Fruit fly (Drosophila melanogaster) Kc167 (cell line): ENCODE measurements around the gene CG9393.

ENCODE experiments used
- Myc ChIP-seq: fragments of >200 bp; optimal IDR thresholded peaks from 2 replicates; lab custom pipeline; 2017; ENCODE audit warnings: missing external identifiers
- Sin3A ChIP-seq: fragments of >200 bp; optimal IDR thresholded peaks from 2 replicates; lab custom pipeline; 2018; ENCODE audit warnings: missing external identifiers
- h ChIP-seq: fragments of >200 bp; optimal IDR thresholded peaks from 3 replicates; lab custom pipeline; 2018; ENCODE audit warnings: missing external identifiers
- insv ChIP-seq: fragments of >200 bp; optimal IDR thresholded peaks from 3 replicates; lab custom pipeline; 2018; ENCODE audit warnings: missing external identifiers
- psq ChIP-seq: fragments of >200 bp; optimal IDR thresholded peaks from 2 replicates; lab custom pipeline; 2017; ENCODE audit warnings: missing external identifiers
- ttk ChIP-seq: sonication (Bioruptor generic); optimal IDR thresholded peaks from 2 replicates; lab custom pipeline; 2017; ENCODE audit warnings: missing external identifiers

CG9393 gene

dm6 chr3R:9596615-9597014, 33.1 kb upstream of the CG9393 start:
- TF ChIP-seq ttk (lab: Kevin White, UChicago) (no peak), h (lab: Kevin White, UChicago) (no peak), insv (lab: Kevin White, UChicago) (no peak), Myc (lab: Kevin White, UChicago) (no peak), psq (no peak), Sin3A (no peak)

- TF ChIP-seq Myc (lab: Kevin White, UChicago) (no peak), insv (lab: Kevin White, UChicago) (no peak), ttk (lab: Kevin White, UChicago) (no peak), psq (no peak), h (lab: Kevin White, UChicago) (no peak), Sin3A (no peak)
Measured at dm6 chr3R:9595681-9596357, 32.3 kb upstream of the CG9393 start.

- no peak for TF ChIP-seq Myc (lab: Kevin White, UChicago)
- no peak for TF ChIP-seq psq
- TF ChIP-seq ttk (lab: Kevin White, UChicago), result no peak
Measured at dm6 chr3R:9594839-9595238, 31.4 kb upstream of the CG9393 start.

- TF ChIP-seq h (lab: Kevin White, UChicago) (no peak), ttk (lab: Kevin White, UChicago) (no peak), Myc (lab: Kevin White, UChicago) (no peak), Sin3A (no peak), insv (lab: Kevin White, UChicago) (no peak), psq (no peak)
Measured at dm6 chr3R:9594251-9594581, 30.7 kb upstream of the CG9393 start.

dm6 chr3R:9593408-9594250, 30.2 kb upstream of the CG9393 start:
- TF ChIP-seq Myc (lab: Kevin White, UChicago), result no peak
- TF ChIP-seq ttk (lab: Kevin White, UChicago), result no peak
- no peak for TF ChIP-seq Sin3A
- no peak for TF ChIP-seq h (lab: Kevin White, UChicago)
- no peak for TF ChIP-seq insv (lab: Kevin White, UChicago)
- TF ChIP-seq psq, result no peak

- TF ChIP-seq ttk (lab: Kevin White, UChicago) (no peak), psq (no peak), h (lab: Kevin White, UChicago) (no peak), Myc (lab: Kevin White, UChicago) (no peak), insv (lab: Kevin White, UChicago) (no peak), Sin3A (no peak)
Measured at dm6 chr3R:9591769-9592388, 28.4 kb upstream of the CG9393 start.

dm6 chr3R:9590952-9591532, 27.6 kb upstream of the CG9393 start, which contains the start of the genes bocks and CG8312:
Gene bocks, minus strand, starts transcription at chr3R:9591002.
Gene CG8312, plus strand, starts transcription at chr3R:9591309.
- no peak for TF ChIP-seq ttk (lab: Kevin White, UChicago)

dm6 chr3R:9586663-9587248, 23.3 kb upstream of the CG9393 start, which contains the start of gene P58IPK:
Gene P58IPK, plus strand, starts transcription at chr3R:9586942.
- TF ChIP-seq insv (lab: Kevin White, UChicago) (no peak), psq (no peak), Sin3A (no peak), Myc (lab: Kevin White, UChicago) (no peak), h (lab: Kevin White, UChicago) (no peak), ttk (lab: Kevin White, UChicago) (no peak)

- TF ChIP-seq insv (lab: Kevin White, UChicago) (no peak), h (lab: Kevin White, UChicago) (no peak), ttk (lab: Kevin White, UChicago) (no peak), Sin3A (no peak), Myc (lab: Kevin White, UChicago) (no peak), psq (no peak)
Measured at dm6 chr3R:9583122-9583521, 19.6 kb upstream of the CG9393 start, which contains the start of gene CG33654. Gene CG33654, minus strand, starts transcription at chr3R:9583222.

- TF ChIP-seq insv (lab: Kevin White, UChicago), result no peak
Measured at dm6 chr3R:9581973-9582372, 18.5 kb upstream of the CG9393 start.

- no peak for TF ChIP-seq Myc (lab: Kevin White, UChicago)
- no peak for TF ChIP-seq ttk (lab: Kevin White, UChicago)
- TF ChIP-seq Sin3A, result no peak
- no peak for TF ChIP-seq insv (lab: Kevin White, UChicago)
- no peak for TF ChIP-seq psq
- no peak for TF ChIP-seq h (lab: Kevin White, UChicago)
Measured at dm6 chr3R:9581089-9581520, 17.6 kb upstream of the CG9393 start, which contains the start of gene CG8301. Gene CG8301, plus strand, starts transcription at chr3R:9581306.
